Worm (Caenorhabditis elegans): ENCODE measurements around the gene unc-18.
"Not testable (repeated sequence)": the region's sequence is repeated elsewhere in the genome, so short reads cannot be mapped to it uniquely, and the experiment has no call there.

DNA sequence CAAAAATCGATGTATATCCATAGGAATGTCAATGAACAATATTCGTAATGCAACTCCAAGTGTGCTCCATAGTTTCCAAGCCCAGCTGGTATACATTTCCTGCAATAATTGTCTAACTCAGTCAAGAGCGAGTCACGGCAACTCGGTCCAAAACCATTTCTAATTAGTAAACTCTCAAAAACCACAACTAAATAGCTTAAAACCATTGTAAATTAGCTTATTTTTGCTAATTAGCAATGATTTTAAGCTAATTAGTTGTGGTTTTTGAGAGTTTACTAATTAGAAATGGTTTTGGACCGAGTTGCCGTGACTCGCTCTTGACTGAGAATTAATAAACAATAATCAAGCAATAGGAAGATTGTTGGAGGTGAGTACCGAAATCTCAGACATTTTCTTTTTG lies 17.9 kb upstream of the unc-18 start, which contains the start of gene dhs-29:
- TF ChIP-seq zip-8 (tag; optimal IDR thresholded peaks at IDR 0.05); blmp-1 (tag; optimal IDR thresholded peaks at IDR 0.05); ztf-11 (tag; optimal IDR thresholded peaks at IDR 0.05); elt-3 (tag; optimal IDR thresholded peaks at IDR 0.05); mep-1 (tag; optimal IDR thresholded peaks at IDR 0.05); lsy-2 (tag; optimal IDR thresholded peaks at IDR 0.05); unc-39 (tag; optimal IDR thresholded peaks at IDR 0.05); pha-4 (tag; optimal IDR thresholded peaks at IDR 0.05); unc-62 (GFP tag; optimal IDR thresholded peaks at IDR 0.05): not testable (repeated sequence)

All from whole organism, mixed stage, embryonic.